Worm (Caenorhabditis elegans) whole organism, young adult: ENCODE measurements around the gene agmo-1.

Experiments used
- B0035.1 ChIP-seq: sonication (generic microtip); optimal IDR thresholded peaks from 2 replicates; lab custom pipeline; 2016; ENCODE audit warnings: missing genetic modification characterization, mild to moderate bottlenecking, missing compliant biosample characterization, missing genotype, missing genetic modification reagents
- F10E7.11 ChIP-seq: sonication (generic microtip); optimal IDR thresholded peaks from 2 replicates; lab custom pipeline; 2017; ENCODE audit warnings: mild to moderate bottlenecking, missing genetic modification characterization, moderate library complexity, missing compliant biosample characterization
- F22D6.2 ChIP-seq: sonication (generic microtip); optimal IDR thresholded peaks from 2 replicates; lab custom pipeline; 2016; ENCODE audit warnings: mild to moderate bottlenecking, missing genetic modification characterization, missing compliant biosample characterization
- F55B11.4 ChIP-seq: sonication (generic microtip); optimal IDR thresholded peaks from 2 replicates; lab custom pipeline; 2016; ENCODE audit warnings: missing compliant biosample characterization, missing genetic modification characterization, borderline replicate concordance; ENCODE audit not compliant: insufficient read depth
- F57A8.1 ChIP-seq: fragments of 200-800 bp; sonication (Bioruptor generic); optimal IDR thresholded peaks from 2 replicates; lab custom pipeline; 2018; ENCODE audit warnings: mild to moderate bottlenecking, missing genetic modification characterization, moderate library complexity, missing compliant biosample characterization
- Y56A3A.18 ChIP-seq: fragments of 200-800 bp; sonication (Bioruptor generic); IDR thresholded peaks from 2 replicates; pipeline ENCODE4 v1.3.6; 2022; ENCODE audit warnings: missing genetic modification reagents, missing genetic modification characterization, missing compliant biosample characterization
- Y67H2A.10 ChIP-seq: fragments of 200-800 bp; sonication (Bioruptor generic); conservative IDR thresholded peaks from 2 replicates; pipeline ENCODE4 v1.3.6; 2022; ENCODE audit warnings: missing genetic modification reagents, missing genetic modification characterization, missing compliant biosample characterization
- Y79H2A.3 ChIP-seq: fragments of 200-800 bp; sonication (Bioruptor generic); conservative IDR thresholded peaks from 2 replicates; pipeline ENCODE4 v1.3.6; 2022; ENCODE audit warnings: missing genetic modification reagents, missing genetic modification characterization, missing compliant biosample characterization
- akir-1 ChIP-seq: fragments of 200-800 bp; sonication (Bioruptor generic); optimal IDR thresholded peaks from 2 replicates; lab custom pipeline; 2018; ENCODE audit warnings: mild to moderate bottlenecking, missing genetic modification characterization, moderate library complexity, missing compliant biosample characterization
- aptf-2 ChIP-seq: fragments of 200-800 bp; sonication (Bioruptor generic); conservative IDR thresholded peaks from 2 replicates; pipeline ENCODE4 v1.3.6; 2022; ENCODE audit warnings: missing genetic modification reagents, missing genetic modification characterization, missing compliant biosample characterization
- aptf-3 ChIP-seq: fragments of 200-800 bp; sonication (Bioruptor generic); IDR thresholded peaks from 2 replicates; pipeline ENCODE4 v1.3.6; 2022; ENCODE audit warnings: missing genetic modification characterization, missing compliant biosample characterization
- atf-7 ChIP-seq: sonication (generic microtip); optimal IDR thresholded peaks from 2 replicates; lab custom pipeline; 2017; ENCODE audit warnings: mild to moderate bottlenecking, missing genetic modification characterization, missing compliant biosample characterization
- attf-3 ChIP-seq: fragments of 200-800 bp; sonication (Bioruptor generic); conservative IDR thresholded peaks from 2 replicates; pipeline ENCODE4 v1.3.6; 2022; ENCODE audit warnings: missing genetic modification reagents, missing genetic modification characterization, missing compliant biosample characterization
- attf-5 ChIP-seq: fragments of 200-800 bp; sonication (Bioruptor generic); optimal IDR thresholded peaks from 2 replicates; lab custom pipeline; 2018; ENCODE audit warnings: mild to moderate bottlenecking, missing genetic modification characterization, missing compliant biosample characterization
- ccch-3 ChIP-seq: fragments of 200-800 bp; sonication (Bioruptor generic); optimal IDR thresholded peaks from 2 replicates; lab custom pipeline; 2018; ENCODE audit warnings: mild to moderate bottlenecking, missing genetic modification characterization, missing compliant biosample characterization
- cebp-1 ChIP-seq, 2 experiments: fragments of 200-800 bp in 1 of 2; sonication (Bioruptor generic) in 1 of 2; sonication (generic microtip) in 1 of 2; IDR thresholded peaks in 1 of 2; optimal IDR thresholded peaks in 1 of 2; 2 replicates each; pipeline versions ENCODE4 v1.3.6 to Lab custom; 2017 to 2022; ENCODE audit warnings: missing compliant biosample characterization in 2 of 2, missing genetic modification characterization in 2 of 2, mild to moderate bottlenecking in 1 of 2, missing genetic modification reagents in 1 of 2, moderate library complexity in 1 of 2
- ceh-58 ChIP-seq: fragments of 200-800 bp; sonication (Bioruptor generic); IDR thresholded peaks from 2 replicates; pipeline ENCODE4 v1.3.6; 2022; ENCODE audit warnings: missing genetic modification characterization, missing compliant biosample characterization
- die-1 ChIP-seq: sonication (generic microtip); optimal IDR thresholded peaks from 2 replicates; lab custom pipeline; 2016; ENCODE audit warnings: missing genotype, mild to moderate bottlenecking, missing genetic modification characterization, missing compliant biosample characterization
- dpl-1 ChIP-seq: fragments of 150-350 bp; optimal IDR thresholded peaks from 2 replicates; lab custom pipeline; 2014; ENCODE audit warnings: missing biosample characterization, missing genetic modification reagents, missing genetic modification characterization
- egl-44 ChIP-seq: fragments of 200-800 bp; sonication (Bioruptor generic); IDR thresholded peaks from 2 replicates; pipeline ENCODE4 v1.3.6; 2022; ENCODE audit warnings: missing genetic modification reagents, missing genetic modification characterization, missing compliant biosample characterization
- ets-4 ChIP-seq: fragments of 200-800 bp; sonication (Bioruptor generic); optimal IDR thresholded peaks from 2 replicates; lab custom pipeline; 2018; ENCODE audit warnings: mild to moderate bottlenecking, missing genetic modification characterization, missing compliant biosample characterization
- lin-26 ChIP-seq: fragments of 200-800 bp; sonication (Bioruptor generic); IDR thresholded peaks from 2 replicates; pipeline ENCODE4 v1.3.6; 2022; ENCODE audit warnings: missing genetic modification reagents, missing genetic modification characterization, missing compliant biosample characterization
- lin-40 ChIP-seq: sonication (generic microtip); optimal IDR thresholded peaks from 2 replicates; lab custom pipeline; 2016; ENCODE audit warnings: missing genetic modification characterization, mild to moderate bottlenecking, missing compliant biosample characterization, missing genotype, missing genetic modification reagents
- lin-54 ChIP-seq: fragments of 200-800 bp; sonication (Bioruptor generic); optimal IDR thresholded peaks from 2 replicates; lab custom pipeline; 2018; ENCODE audit warnings: mild to moderate bottlenecking, missing genetic modification characterization, missing compliant biosample characterization
- madf-8 ChIP-seq: fragments of 200-800 bp; sonication (Bioruptor generic); conservative IDR thresholded peaks from 2 replicates; pipeline ENCODE4 v1.3.6; 2022; ENCODE audit warnings: missing genetic modification reagents, missing genetic modification characterization, missing compliant biosample characterization
- nfya-2 ChIP-seq: fragments of 200-800 bp; sonication (Bioruptor generic); IDR thresholded peaks from 2 replicates; pipeline ENCODE4 v1.3.6; 2022; ENCODE audit warnings: missing genetic modification reagents, missing genetic modification characterization, missing compliant biosample characterization
- nhr-120 ChIP-seq: fragments of 200-800 bp; sonication (Bioruptor generic); IDR thresholded peaks from 2 replicates; pipeline ENCODE4 v1.3.6; 2022; ENCODE audit warnings: missing genetic modification characterization, missing compliant biosample characterization
- nhr-80 ChIP-seq: sonication (generic microtip); optimal IDR thresholded peaks from 2 replicates; lab custom pipeline; 2016; ENCODE audit warnings: missing genetic modification characterization, missing compliant biosample characterization
- pbrm-1 ChIP-seq: fragments of 200-800 bp; sonication (Bioruptor generic); IDR thresholded peaks from 2 replicates; pipeline ENCODE4 v1.3.6; 2022; ENCODE audit warnings: missing genetic modification reagents, missing genetic modification characterization, missing compliant biosample characterization
- pha-4 ChIP-seq: fragments of 150-350 bp; sonication (generic microtip); optimal IDR thresholded peaks from 2 replicates; lab custom pipeline; 2014; ENCODE audit warnings: missing biosample characterization, missing genetic modification reagents, missing genetic modification characterization
- repo-1 ChIP-seq: sonication (generic microtip); optimal IDR thresholded peaks from 2 replicates; lab custom pipeline; 2017; ENCODE audit warnings: mild to moderate bottlenecking, missing genetic modification characterization, missing compliant biosample characterization
- rpc-1 ChIP-seq, 2 experiments: fragments of 150-350 bp in 1 of 2; sonication (generic microtip) in 1 of 2; optimal IDR thresholded peaks; 2 replicates each; lab custom pipeline; 2014 to 2018; ENCODE audit warnings: missing biosample characterization in 1 of 2, missing genetic modification characterization in 1 of 2, missing genetic modification reagents in 1 of 2, missing genotype in 1 of 2
- snpc-1.3 ChIP-seq: sonication (generic microtip); optimal IDR thresholded peaks from 2 replicates; lab custom pipeline; 2017; ENCODE audit warnings: missing genetic modification characterization, mild to moderate bottlenecking, missing compliant biosample characterization, antibody characterized with exemption, moderate library complexity, missing genotype, missing genetic modification reagents; ENCODE audit not compliant: insufficient read depth
- snpc-3.4 ChIP-seq: sonication (generic microtip); optimal IDR thresholded peaks from 2 replicates; lab custom pipeline; 2017; ENCODE audit warnings: missing genetic modification characterization, mild to moderate bottlenecking, missing compliant biosample characterization, antibody characterized with exemption, moderate library complexity, missing genotype, missing genetic modification reagents
- somi-1 ChIP-seq: fragments of 200-800 bp; sonication (Bioruptor generic); optimal IDR thresholded peaks from 2 replicates; lab custom pipeline; 2018; ENCODE audit warnings: mild to moderate bottlenecking, missing genetic modification characterization, missing compliant biosample characterization
- sptf-2 ChIP-seq: fragments of 200-800 bp; sonication (Bioruptor generic); optimal IDR thresholded peaks from 2 replicates; lab custom pipeline; 2018; ENCODE audit warnings: mild to moderate bottlenecking, missing genetic modification characterization, missing compliant biosample characterization
- tlf-1 ChIP-seq: fragments of 200-800 bp; sonication (Bioruptor generic); optimal IDR thresholded peaks from 2 replicates; lab custom pipeline; 2018; ENCODE audit warnings: mild to moderate bottlenecking, missing genetic modification characterization, missing compliant biosample characterization
- unc-62 ChIP-seq: fragments of 150-350 bp; optimal IDR thresholded peaks from 2 replicates; lab custom pipeline; 2014; ENCODE audit warnings: missing biosample characterization, missing genetic modification reagents, missing genetic modification characterization
- xnd-1 ChIP-seq: sonication (generic microtip); optimal IDR thresholded peaks from 2 replicates; lab custom pipeline; 2016; ENCODE audit warnings: missing genotype, missing genetic modification reagents, missing genetic modification characterization, missing compliant biosample characterization
- ztf-18 ChIP-seq: sonication (generic microtip); optimal IDR thresholded peaks from 2 replicates; lab custom pipeline; 2016; ENCODE audit warnings: missing genotype, mild to moderate bottlenecking, missing genetic modification characterization, missing compliant biosample characterization
- ztf-22 ChIP-seq: fragments of 200-800 bp; sonication (Bioruptor generic); optimal IDR thresholded peaks from 2 replicates; lab custom pipeline; 2018; ENCODE audit warnings: mild to moderate bottlenecking, missing genetic modification characterization, moderate library complexity, missing compliant biosample characterization
- ztf-25 ChIP-seq: fragments of 200-800 bp; sonication (Bioruptor generic); IDR thresholded peaks from 2 replicates; pipeline ENCODE4 v1.3.6; 2022; ENCODE audit warnings: missing genetic modification reagents, missing genetic modification characterization, missing compliant biosample characterization
- ztf-26 ChIP-seq: sonication (generic microtip); optimal IDR thresholded peaks from 2 replicates; lab custom pipeline; 2017; ENCODE audit warnings: missing genetic modification characterization, missing compliant biosample characterization
- ztf-6 ChIP-seq: fragments of 200-800 bp; sonication (Bioruptor generic); IDR thresholded peaks from 2 replicates; pipeline ENCODE4 v1.3.6; 2022; ENCODE audit warnings: missing genetic modification reagents, missing genetic modification characterization, missing compliant biosample characterization

Gene agmo-1

ce11 chrIII:12798469-12798868 lies at the start of gene agmo-1:
Gene agmo-1 (minus strand): TSS chrIII:12798569.
- TF ChIP-seq pha-4: no peak
- TF ChIP-seq ztf-18 (tag; lab: Kevin White, UChicago): no peak
- no peak for TF ChIP-seq unc-62 (GFP tag; lab: Kevin White, UChicago)
- no peak for TF ChIP-seq nfya-2 (GFP tag; lab: Robert Waterston, UW)
- TF ChIP-seq F57A8.1 (GFP tag; lab: Kevin White, UChicago): no peak
- no peak for TF ChIP-seq attf-3 (GFP tag; lab: Robert Waterston, UW)
- no peak for TF ChIP-seq repo-1 (tag; lab: Kevin White, UChicago)
- TF ChIP-seq F55B11.4 (tag; lab: Kevin White, UChicago): no peak
- TF ChIP-seq aptf-2 (GFP tag; lab: Robert Waterston, UW): no peak
- no peak for TF ChIP-seq ceh-58 (GFP tag; lab: Robert Waterston, UW)
- no peak for TF ChIP-seq atf-7 (tag; lab: Kevin White, UChicago)
- no peak for TF ChIP-seq aptf-3
- no peak for TF ChIP-seq egl-44 (GFP tag; lab: Robert Waterston, UW)
- TF ChIP-seq ccch-3 (GFP tag; lab: Kevin White, UChicago): no peak
- no peak for TF ChIP-seq F22D6.2 (tag; lab: Kevin White, UChicago)
- no peak for TF ChIP-seq Y79H2A.3 (GFP tag; lab: Robert Waterston, UW)
- no peak for TF ChIP-seq attf-5 (GFP tag; lab: Kevin White, UChicago)
- no peak for TF ChIP-seq nhr-120 (GFP tag; lab: Robert Waterston, UW)
- TF ChIP-seq tlf-1 (GFP tag; lab: Kevin White, UChicago): no peak

DNA sequence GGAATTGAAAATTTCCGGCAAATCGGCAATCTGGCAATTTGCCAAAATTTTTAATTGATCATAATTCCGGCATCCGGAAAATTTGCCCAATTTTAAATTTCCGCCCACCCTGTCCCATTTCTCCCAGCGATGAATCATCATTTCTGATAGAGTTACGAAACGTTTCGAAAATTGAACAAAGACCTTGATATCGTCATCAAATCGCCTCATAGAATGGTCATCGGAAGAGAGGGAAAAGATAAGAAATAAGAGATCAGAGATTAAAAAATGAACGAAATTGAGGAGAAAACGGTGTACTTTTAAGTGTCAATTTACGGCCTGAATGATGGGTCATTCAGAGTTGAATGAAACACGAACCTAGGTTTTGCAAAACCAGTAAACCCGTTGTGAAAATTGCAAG lies 49.3 kb upstream of the agmo-1 start:
- TF ChIP-seq dpl-1 (GFP tag; lab: Kevin White, UChicago): no peak
- no peak for TF ChIP-seq xnd-1 (tag; lab: Kevin White, UChicago)
- no peak for TF ChIP-seq sptf-2
- no peak for TF ChIP-seq B0035.1 (tag; lab: Kevin White, UChicago)
- no peak for TF ChIP-seq ztf-22
- TF ChIP-seq ztf-26 (tag; lab: Kevin White, UChicago): no peak
- TF ChIP-seq nhr-80: peak; percentile 53
- TF ChIP-seq repo-1 (tag; lab: Kevin White, UChicago): no peak
- TF ChIP-seq F10E7.11 (tag; lab: Kevin White, UChicago): no peak
- no peak for TF ChIP-seq lin-54 (GFP tag; lab: Kevin White, UChicago)
- TF ChIP-seq cebp-1 (GFP tag; IDR thresholded peaks at IDR 0.05; lab: Robert Waterston, UW): no peak
- TF ChIP-seq cebp-1 (tag; optimal IDR thresholded peaks at IDR 0.05; lab: Kevin White, UChicago): peak; percentile 34
- no peak for TF ChIP-seq F57A8.1 (GFP tag; lab: Kevin White, UChicago)

- TF ChIP-seq ztf-6 (GFP tag; lab: Robert Waterston, UW): no peak
- no peak for TF ChIP-seq ets-4 (GFP tag; lab: Kevin White, UChicago)
- TF ChIP-seq cebp-1 (GFP tag; IDR thresholded peaks at IDR 0.05; lab: Robert Waterston, UW): no peak
- peak; percentile 23 for TF ChIP-seq cebp-1 (tag; optimal IDR thresholded peaks at IDR 0.05; lab: Kevin White, UChicago)
- no peak for TF ChIP-seq repo-1 (tag; lab: Kevin White, UChicago)
- peak; percentile 81 for TF ChIP-seq ztf-26 (tag; lab: Kevin White, UChicago)
- TF ChIP-seq pbrm-1 (GFP tag; lab: Robert Waterston, UW): no peak
- TF ChIP-seq rpc-1 (optimal IDR thresholded peaks at IDR 0.05; lab: Kevin White, UChicago): no peak
- no peak for TF ChIP-seq rpc-1 (tag; optimal IDR thresholded peaks at IDR 0.05; lab: Kevin White, UChicago)
- TF ChIP-seq ztf-25 (GFP tag; lab: Robert Waterston, UW): no peak
- no peak for TF ChIP-seq F57A8.1 (GFP tag; lab: Kevin White, UChicago)
- TF ChIP-seq Y56A3A.18 (GFP tag; lab: Robert Waterston, UW): no peak
- TF ChIP-seq tlf-1 (GFP tag; lab: Kevin White, UChicago): no peak
- peak; percentile 40; the same call in 1 of the 2 replicates for TF ChIP-seq lin-26 (GFP tag; lab: Robert Waterston, UW)
- no peak for TF ChIP-seq snpc-3.4 (tag; lab: Kevin White, UChicago)
- no peak for TF ChIP-seq nhr-120 (GFP tag; lab: Robert Waterston, UW)
- TF ChIP-seq ztf-18 (tag; lab: Kevin White, UChicago): no peak
- peak; percentile 5 for TF ChIP-seq die-1 (tag; lab: Kevin White, UChicago)
- peak; percentile 72 for TF ChIP-seq lin-40 (tag; lab: Kevin White, UChicago)
- TF ChIP-seq madf-8: no peak
- TF ChIP-seq Y67H2A.10 (GFP tag; lab: Robert Waterston, UW): no peak
- TF ChIP-seq B0035.1 (tag; lab: Kevin White, UChicago): no peak
- no peak for TF ChIP-seq lin-54 (GFP tag; lab: Kevin White, UChicago)
- peak; percentile 74 for TF ChIP-seq somi-1 (GFP tag; lab: Kevin White, UChicago)
- no peak for TF ChIP-seq snpc-1.3 (tag; lab: Kevin White, UChicago)
- TF ChIP-seq akir-1: no peak
Measured at ce11 chrIII:12842858-12843257, 44.5 kb upstream of the agmo-1 start.
